Worm (Caenorhabditis elegans): ENCODE data around the gene mltn-9.

ce11 chrII:14616402-14616801, 567 bp downstream of the mltn-9 start:
- no peak for TF ChIP-seq ZK185.1 (tag; optimal IDR thresholded peaks at IDR 0.05; ENCODE audit: poor library complexity, severe bottlenecking)
- TF ChIP-seq hsf-1 (GFP tag; IDR thresholded peaks at IDR 0.05): no peak
